Fruit fly (Drosophila melanogaster) S2 (cell line): ENCODE data around the gene Prp31.

Experiments used
- CG8478 ChIP-seq: fragments of >200 bp; optimal IDR thresholded peaks from 2 replicates; lab custom pipeline; 2018
- CTCF ChIP-seq, 2 experiments: fragments of >200 bp; optimal IDR thresholded peaks; 2 replicates each; lab custom pipeline; 2018

Gene Prp31

DNA sequence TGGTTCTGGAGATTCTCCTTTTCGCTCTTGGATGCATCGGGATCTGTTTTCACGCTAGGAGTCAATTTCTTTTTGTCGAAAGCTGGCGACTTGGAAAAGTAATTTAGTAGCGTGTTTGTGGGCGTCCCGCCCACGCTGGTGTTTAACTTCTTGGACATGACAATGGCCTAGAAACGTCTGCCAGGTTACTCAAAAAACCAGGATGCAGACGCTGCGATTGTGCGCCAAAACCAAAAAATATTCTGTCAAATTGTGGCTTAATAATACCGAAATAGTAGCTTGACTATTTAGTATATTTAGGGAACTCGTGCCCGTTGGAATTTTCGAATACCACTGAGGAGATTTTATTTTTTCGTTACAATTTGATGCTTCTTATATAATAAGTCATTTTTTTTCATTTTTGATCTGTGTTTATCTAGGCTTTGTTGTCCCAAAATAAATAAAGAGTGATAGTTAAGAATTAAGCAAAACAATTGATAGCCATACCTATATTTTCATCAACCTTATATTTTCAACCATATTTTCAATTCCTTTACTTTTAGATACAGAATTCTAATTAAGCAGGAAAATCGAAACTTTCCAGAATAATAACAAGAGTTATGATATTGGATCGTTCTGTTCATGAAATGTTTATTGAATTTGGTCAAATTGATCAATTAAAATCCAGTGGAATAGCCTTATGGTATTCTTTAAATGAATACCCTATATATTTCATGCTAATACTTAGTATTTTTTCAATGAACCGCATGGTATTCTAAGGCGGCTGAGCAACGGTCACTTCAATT lies at the start of gene Prp31, which contains the start of gene Msh6:
Gene Prp31, plus strand, starts transcription at position 771 of the 785 bp plus-strand sequence.
Gene Msh6, minus strand, starts transcription at position 233 of the 785 bp plus-strand sequence.
- TF ChIP-seq CG8478 (no peak), CTCF (optimal IDR thresholded peaks at IDR 0.05; lab: Kevin White, UChicago) (no peak)

- TF ChIP-seq CG8478 = no peak
- no peak for TF ChIP-seq CTCF (optimal IDR thresholded peaks at IDR 0.05; lab: Kevin White, UChicago)
Observed at dm6 chr3L:15113257-15113656, 45.6 kb upstream of the Prp31 start, which contains the start of gene CG13458. TSS of gene CG13458 (plus strand) at chr3L:15113557.

DNA sequence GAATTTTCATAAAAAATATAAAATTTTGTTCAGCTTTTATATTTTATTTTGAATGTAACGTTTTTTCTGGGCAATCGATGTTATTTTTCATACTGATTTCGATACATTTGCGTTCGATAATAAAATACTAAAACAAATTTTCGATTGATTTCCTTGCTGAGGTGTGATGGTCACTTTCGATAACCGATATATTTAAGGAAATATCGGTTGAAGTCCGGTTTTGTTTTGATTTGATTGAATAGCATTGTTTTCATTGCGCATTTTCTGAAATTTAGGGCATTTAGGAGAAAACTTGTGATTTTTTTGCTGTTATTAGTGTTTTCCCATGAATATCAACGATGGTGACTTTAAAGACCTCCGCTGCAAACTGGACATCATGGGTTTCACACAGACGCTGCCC lies 42.4 kb upstream of the Prp31 start, which contains the start of gene Cep135:
Gene Cep135, plus strand, starts transcription at position 202 of the 400 bp plus-strand sequence.
- TF ChIP-seq CG8478 (no peak), CTCF (optimal IDR thresholded peaks at IDR 0.05; lab: Kevin White, UChicago) (no peak)

dm6 chr3L:15121272-15121671 lies 37.6 kb upstream of the Prp31 start, which contains the start of gene CG32847:
TSS of gene CG32847 (plus strand) at chr3L:15121572.
- no peak for TF ChIP-seq CTCF (optimal IDR thresholded peaks at IDR 0.05; lab: Kevin White, UChicago)
- no peak for TF ChIP-seq CG8478

dm6 chr3L:15123736-15124135 lies 35.2 kb upstream of the Prp31 start:
- TF ChIP-seq CTCF (optimal IDR thresholded peaks at IDR 0.05; lab: Kevin White, UChicago) = no peak
- no peak for TF ChIP-seq CG8478

DNA sequence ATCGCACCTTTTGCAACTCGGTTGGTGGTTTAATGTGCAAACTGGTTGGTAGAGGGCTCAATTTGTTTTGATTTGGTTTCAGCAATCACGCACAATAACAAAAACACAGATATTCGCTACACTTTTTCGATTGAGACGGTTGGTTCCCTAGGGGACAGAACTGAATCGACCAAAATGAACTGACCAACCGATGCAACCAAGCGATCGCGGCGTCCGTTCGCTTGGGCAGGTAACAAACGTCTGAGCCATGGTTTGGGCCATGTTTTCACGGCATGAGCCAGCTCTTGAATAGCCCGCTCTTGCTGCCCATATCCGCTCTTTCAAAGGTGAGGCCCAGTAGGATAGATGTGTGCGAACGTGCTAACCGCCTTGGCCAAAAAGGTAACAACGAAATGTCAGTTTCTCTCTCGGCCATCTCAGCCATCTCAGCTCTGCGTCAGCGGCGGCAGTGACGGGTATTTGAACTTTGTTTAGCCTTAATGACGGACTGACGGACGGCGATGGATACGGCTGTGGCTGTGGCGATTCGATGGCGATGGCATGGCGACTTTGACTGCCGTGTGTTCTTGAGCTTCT lies 33.7 kb upstream of the Prp31 start, which contains the start of gene CG16959:
Gene CG16959, minus strand, starts transcription at position 245 of the 576 bp plus-strand sequence.
- TF ChIP-seq CTCF (optimal IDR thresholded peaks at IDR 0.05; lab: Kevin White, UChicago) (no peak), CG8478 (no peak)

- TF ChIP-seq CG8478 = no peak
- no peak for TF ChIP-seq CTCF (optimal IDR thresholded peaks at IDR 0.05; lab: Kevin White, UChicago)
Observed at dm6 chr3L:15125717-15126116, 33.2 kb upstream of the Prp31 start.

- TF ChIP-seq CG8478 (no peak), CTCF (optimal IDR thresholded peaks at IDR 0.05; lab: Kevin White, UChicago) (no peak)
Observed at dm6 chr3L:15131278-15131677, 27.6 kb upstream of the Prp31 start, which contains the start of gene CG13457. TSS of gene CG13457 (minus strand) at chr3L:15131378.

- TF ChIP-seq CG8478 (no peak), CTCF (optimal IDR thresholded peaks at IDR 0.05; lab: Kevin White, UChicago) (no peak)
Observed at dm6 chr3L:15136659-15137572, 22.0 kb upstream of the Prp31 start, which contains the start of gene CG12316. TSS of gene CG12316 (minus strand) at chr3L:15136934.

DNA sequence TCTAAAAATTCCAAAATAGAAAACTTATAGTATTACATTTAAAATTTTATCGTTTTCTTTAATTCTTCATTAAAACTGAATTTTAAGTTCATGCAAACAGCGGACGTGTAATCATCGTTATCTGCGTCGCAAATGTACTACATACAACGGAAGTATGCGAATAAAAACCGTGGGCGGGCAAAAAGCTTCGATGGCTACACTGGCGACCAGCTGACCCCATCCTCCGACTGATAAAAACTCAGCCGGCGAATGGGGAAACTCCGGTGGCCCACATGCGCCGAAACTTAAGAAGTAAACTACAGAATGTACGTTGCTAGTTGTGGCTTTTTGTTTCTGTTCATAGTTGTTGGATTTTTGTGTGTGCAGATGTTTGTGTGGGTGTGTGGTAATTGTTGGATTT lies 21.1 kb upstream of the Prp31 start:
- TF ChIP-seq CG8478 (no peak), CTCF (optimal IDR thresholded peaks at IDR 0.05; lab: Kevin White, UChicago) (no peak)

- TF ChIP-seq CG8478 (no peak), CTCF (optimal IDR thresholded peaks at IDR 0.05; lab: Kevin White, UChicago) (no peak)
Observed at dm6 chr3L:15140268-15140957, 18.5 kb upstream of the Prp31 start.

dm6 chr3L:15141118-15142003 lies 17.5 kb upstream of the Prp31 start:
- TF ChIP-seq CTCF (optimal IDR thresholded peaks at IDR 0.05; lab: Kevin White, UChicago) (no peak), CG8478 (no peak)
